Worm (Caenorhabditis elegans) whole organism, L4 larva: ENCODE data around the gene irld-4.
A peak's percentile ranks its signal among the peaks of the same experiment; 100 is the strongest.

Source experiments
- F10B5.3 ChIP-seq: sonication (generic microtip); optimal IDR thresholded peaks from 2 replicates; lab custom pipeline; 2016; ENCODE audit warnings: mild to moderate bottlenecking, missing genetic modification characterization, missing compliant biosample characterization
- R02D3.7 ChIP-seq: fragments of 150-350 bp; sonication (generic microtip); optimal IDR thresholded peaks from 3 replicates; lab custom pipeline; 2014; ENCODE audit warnings: missing biosample characterization, missing genetic modification characterization
- Y105C5A.15 ChIP-seq: fragments of 200-800 bp; sonication (Bioruptor generic); IDR thresholded peaks from 2 replicates; pipeline ENCODE4 v1.3.6; 2022; ENCODE audit warnings: missing genetic modification characterization, missing compliant biosample characterization
- aha-1 ChIP-seq: fragments of 150-350 bp; peaks from one replicate; lab custom pipeline; 2014; ENCODE audit warnings: missing biosample characterization, missing genetic modification characterization
- aly-2 ChIP-seq: sonication (generic microtip); optimal IDR thresholded peaks from 2 replicates; lab custom pipeline; 2018; ENCODE audit warnings: missing biosample characterization, missing genetic modification characterization
- ceh-20 ChIP-seq: fragments of 200-800 bp; sonication (Bioruptor generic); IDR thresholded peaks from 2 replicates; pipeline ENCODE4 v1.3.6; 2022; ENCODE audit warnings: missing genetic modification reagents, missing genetic modification characterization, missing compliant biosample characterization
- ceh-44 ChIP-seq: fragments of 200-800 bp; sonication (Bioruptor generic); IDR thresholded peaks from 2 replicates; pipeline ENCODE4 v1.3.6; 2022; ENCODE audit warnings: missing genetic modification reagents, missing genetic modification characterization, missing compliant biosample characterization
- daf-12 ChIP-seq: fragments of 150-350 bp; optimal IDR thresholded peaks from 2 replicates; lab custom pipeline; 2014; ENCODE audit warnings: missing biosample characterization, missing genetic modification reagents, missing genetic modification characterization
- daf-16 ChIP-seq, 3 experiments: sonication (generic microtip); optimal IDR thresholded peaks; 2 replicates each; lab custom pipeline; 2016 to 2017; ENCODE audit warnings: missing genetic modification characterization in 3 of 3, missing genetic modification reagents in 3 of 3, mild to moderate bottlenecking in 2 of 3, missing compliant biosample characterization in 2 of 3, missing biosample characterization in 1 of 3, moderate library complexity in 1 of 3
- egl-27 ChIP-seq: sonication (generic microtip); optimal IDR thresholded peaks from 3 replicates; lab custom pipeline; 2017; ENCODE audit warnings: missing biosample characterization, missing genetic modification reagents, missing genetic modification characterization
- fkh-10 ChIP-seq: fragments of 150-350 bp; optimal IDR thresholded peaks from 2 replicates; lab custom pipeline; 2014; ENCODE audit warnings: missing biosample characterization, missing genetic modification reagents, missing genetic modification characterization
- hif-1 ChIP-seq, 2 experiments: sonication (generic microtip); optimal IDR thresholded peaks; 2 replicates each; lab custom pipeline; 2016 to 2017; ENCODE audit warnings: missing compliant biosample characterization in 2 of 2, missing genetic modification characterization in 2 of 2, missing genetic modification reagents in 2 of 2, missing genotype in 2 of 2, mild to moderate bottlenecking in 1 of 2
- hlh-30 ChIP-seq: sonication (generic microtip); optimal IDR thresholded peaks from 2 replicates; lab custom pipeline; 2017; ENCODE audit warnings: antibody characterized with exemption, mild to moderate bottlenecking, missing genetic modification characterization, missing compliant biosample characterization; ENCODE audit not compliant: insufficient read depth
- hmg-1.1 ChIP-seq: fragments of 200-800 bp; sonication (Bioruptor generic); IDR thresholded peaks from 2 replicates; pipeline ENCODE4 v1.3.6; 2022; ENCODE audit warnings: missing genetic modification reagents, missing genetic modification characterization, missing compliant biosample characterization
- lim-7 ChIP-seq: fragments of 200-800 bp; sonication (Bioruptor generic); IDR thresholded peaks from 2 replicates; pipeline ENCODE4 v1.3.6; 2022; ENCODE audit warnings: missing genetic modification characterization, missing compliant biosample characterization
- lsy-2 ChIP-seq, 2 experiments: fragments of 150-350 bp in 1 of 2; sonication (generic microtip) in 1 of 2; optimal IDR thresholded peaks; 2 replicates each; lab custom pipeline; 2014 to 2017; ENCODE audit warnings: missing biosample characterization in 2 of 2, missing genetic modification characterization in 2 of 2
- madf-5 ChIP-seq, 2 experiments: fragments of 200-800 bp; sonication (Bioruptor generic); IDR thresholded peaks; 2 replicates each; pipeline ENCODE4 v1.3.6; 2022; ENCODE audit warnings: missing compliant biosample characterization in 2 of 2, missing genetic modification characterization in 2 of 2
- mdl-1 ChIP-seq, 2 experiments: fragments of 150-350 bp in 1 of 2; sonication (generic microtip) in 1 of 2; optimal IDR thresholded peaks; 2 replicates each; lab custom pipeline; 2014 to 2017; ENCODE audit warnings: missing biosample characterization in 2 of 2, missing genetic modification characterization in 2 of 2
- nhr-25 ChIP-seq: sonication (generic microtip); optimal IDR thresholded peaks from 2 replicates; lab custom pipeline; 2017; ENCODE audit warnings: missing genetic modification characterization, mild to moderate bottlenecking, missing compliant biosample characterization, antibody characterized with exemption, moderate library complexity, borderline replicate concordance; ENCODE audit not compliant: insufficient read depth
- nhr-28 ChIP-seq: fragments of 150-350 bp; optimal IDR thresholded peaks from 2 replicates; lab custom pipeline; 2014; ENCODE audit warnings: missing biosample characterization, missing genetic modification characterization
- nhr-41 ChIP-seq: fragments of 200-800 bp; sonication (Bioruptor generic); IDR thresholded peaks from 2 replicates; pipeline ENCODE4 v1.3.6; 2022; ENCODE audit warnings: missing genetic modification reagents, missing genetic modification characterization, missing compliant biosample characterization
- set-16 ChIP-seq: fragments of 200-800 bp; sonication (Bioruptor generic); IDR thresholded peaks from 2 replicates; pipeline ENCODE4 v1.3.6; 2022; ENCODE audit warnings: missing genetic modification reagents, missing genetic modification characterization, missing compliant biosample characterization
- snpc-1.2 ChIP-seq: fragments of 200-800 bp; sonication (Bioruptor generic); IDR thresholded peaks from 2 replicates; pipeline ENCODE4 v1.3.6; 2022; ENCODE audit warnings: missing genetic modification reagents, missing genetic modification characterization, missing compliant biosample characterization
- spr-1 ChIP-seq: sonication (generic microtip); optimal IDR thresholded peaks from 2 replicates; lab custom pipeline; 2016; ENCODE audit warnings: mild to moderate bottlenecking, missing genetic modification characterization, missing compliant biosample characterization
- spr-3 ChIP-seq: fragments of 200-800 bp; sonication (Bioruptor generic); optimal IDR thresholded peaks from 2 replicates; lab custom pipeline; 2018; ENCODE audit warnings: mild to moderate bottlenecking, missing genetic modification characterization, missing compliant biosample characterization
- unc-62 ChIP-seq, 3 experiments: fragments of 150-350 bp in 1 of 3; sonication (generic microtip); optimal IDR thresholded peaks in 2 of 3; peaks in 1 of 3; 1 replicate in 1 of 3; 2 replicates in 2 of 3; lab custom pipeline; 2014 to 2017; ENCODE audit warnings: missing biosample characterization in 3 of 3, missing genetic modification characterization in 3 of 3, missing genetic modification reagents in 3 of 3, missing genotype in 1 of 3
- vab-7 ChIP-seq: fragments of 200-800 bp; sonication (Bioruptor generic); IDR thresholded peaks from 2 replicates; pipeline ENCODE4 v1.3.6; 2022; ENCODE audit warnings: missing genetic modification reagents, missing genetic modification characterization, missing compliant biosample characterization
- zfp-3 ChIP-seq: fragments of 200-800 bp; sonication (Bioruptor generic); conservative IDR thresholded peaks from 2 replicates; pipeline ENCODE4 v1.3.6; 2022; ENCODE audit warnings: missing genetic modification reagents, missing genetic modification characterization, missing compliant biosample characterization
- zip-11 ChIP-seq: fragments of 200-800 bp; sonication (Bioruptor generic); IDR thresholded peaks from 2 replicates; pipeline ENCODE4 v1.3.6; 2022; ENCODE audit warnings: missing genetic modification characterization, missing compliant biosample characterization
- zip-2 ChIP-seq: fragments of 150-350 bp; optimal IDR thresholded peaks from 2 replicates; lab custom pipeline; 2014; ENCODE audit warnings: missing biosample characterization, missing genetic modification characterization
- ztf-11 ChIP-seq: fragments of 150-350 bp; optimal IDR thresholded peaks from 2 replicates; lab custom pipeline; 2014; ENCODE audit warnings: missing biosample characterization, missing genetic modification characterization

irld-4 gene

DNA sequence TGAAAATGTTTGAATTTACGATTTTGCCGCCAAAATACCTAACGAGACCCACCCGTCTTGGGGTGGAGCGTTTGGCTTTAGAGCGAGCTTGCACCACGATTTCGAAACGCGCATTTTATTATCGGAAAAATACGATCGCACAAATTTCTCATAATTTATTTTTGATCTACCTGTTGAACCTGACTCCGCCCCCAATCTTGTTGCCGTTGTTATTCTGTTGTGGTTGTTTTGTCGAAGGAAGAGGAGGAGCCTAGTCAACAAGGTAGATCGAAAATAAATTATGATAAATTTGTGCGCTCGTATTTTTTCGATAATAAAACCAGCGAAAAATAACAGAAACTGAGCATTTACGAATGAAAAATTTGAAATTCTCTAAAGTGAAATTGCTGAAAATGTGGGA is 26.0 kb downstream of the irld-4 start:
- TF ChIP-seq nhr-25 (tag; lab: Kevin White, UChicago) (no peak), aha-1 (tag; lab: Kevin White, UChicago) (peak; percentile 59)

- TF ChIP-seq daf-16 (GFP tag; optimal IDR thresholded peaks at IDR 0.05; lab: Kevin White, UChicago) = no peak
- TF ChIP-seq daf-16 (tag; optimal IDR thresholded peaks at IDR 0.05; lab: Kevin White, UChicago) = no peak
- TF ChIP-seq unc-62 (GFP tag; optimal IDR thresholded peaks at IDR 0.05 in 1 of 2; lab: Kevin White, UChicago) = peak in 1 of 2 experiments; percentile 53
- TF ChIP-seq unc-62 (tag; optimal IDR thresholded peaks at IDR 0.05; lab: Kevin White, UChicago) = no peak
Observed at ce11 chrIV:14661370-14661769, 28.5 kb downstream of the irld-4 start.

DNA sequence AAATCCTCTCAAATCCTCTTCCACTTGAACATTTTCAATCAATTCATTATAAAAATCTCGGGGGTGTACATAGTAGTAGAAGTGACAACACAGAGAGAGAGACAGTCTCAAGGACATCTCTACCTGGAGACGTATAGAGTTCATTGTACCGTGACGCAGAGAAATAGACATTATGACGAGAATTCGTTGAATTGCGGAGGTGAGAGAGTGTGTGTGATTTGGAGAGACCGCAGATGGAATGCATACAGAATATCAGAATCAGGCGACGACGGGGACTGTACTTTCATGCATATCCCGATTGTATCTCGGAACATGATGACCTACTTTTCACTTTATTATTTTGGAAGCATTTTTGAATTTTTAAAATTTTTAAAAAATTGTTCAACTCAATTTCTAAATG is 42.9 kb downstream of the irld-4 start:
- TF ChIP-seq hlh-30 (tag; lab: Kevin White, UChicago) = peak; percentile 67
- no peak for TF ChIP-seq ceh-20 (GFP tag; lab: Robert Waterston, UW)
- no peak for TF ChIP-seq hmg-1.1
- TF ChIP-seq zip-2 (tag; lab: Kevin White, UChicago) = no peak
- TF ChIP-seq lsy-2 (tag; optimal IDR thresholded peaks at IDR 0.05; lab: Kevin White, UChicago) = no peak
- TF ChIP-seq madf-5 (GFP tag; IDR thresholded peaks at IDR 0.05; lab: Robert Waterston, UW) = no peak
- no peak for TF ChIP-seq mdl-1 (tag; optimal IDR thresholded peaks at IDR 0.05; lab: Kevin White, UChicago)
- TF ChIP-seq egl-27 (tag; lab: Kevin White, UChicago) = no peak
- TF ChIP-seq zfp-3 (GFP tag; lab: Robert Waterston, UW) = no peak
- no peak for TF ChIP-seq hif-1 (tag; optimal IDR thresholded peaks at IDR 0.05; lab: Kevin White, UChicago)
- TF ChIP-seq ztf-11 (tag; lab: Kevin White, UChicago) = no peak
- no peak for TF ChIP-seq F10B5.3 (tag; lab: Kevin White, UChicago)
- peak; percentile 48 for TF ChIP-seq nhr-28
- no peak for TF ChIP-seq vab-7
- TF ChIP-seq lim-7 (GFP tag; lab: Robert Waterston, UW) = no peak
- no peak for TF ChIP-seq zip-11
- no peak for TF ChIP-seq nhr-41 (GFP tag; lab: Robert Waterston, UW)
- no peak for TF ChIP-seq aly-2 (tag; lab: Kevin White, UChicago)
- no peak for TF ChIP-seq fkh-10
- no peak for TF ChIP-seq aha-1 (tag; lab: Kevin White, UChicago)
- peak; percentile 42 for TF ChIP-seq nhr-25 (tag; lab: Kevin White, UChicago)
- no peak for TF ChIP-seq daf-12 (tag; lab: Kevin White, UChicago)
- TF ChIP-seq set-16 (GFP tag; lab: Robert Waterston, UW) = no peak
- no peak for TF ChIP-seq R02D3.7
- no peak for TF ChIP-seq ceh-44 (GFP tag; lab: Robert Waterston, UW)

DNA sequence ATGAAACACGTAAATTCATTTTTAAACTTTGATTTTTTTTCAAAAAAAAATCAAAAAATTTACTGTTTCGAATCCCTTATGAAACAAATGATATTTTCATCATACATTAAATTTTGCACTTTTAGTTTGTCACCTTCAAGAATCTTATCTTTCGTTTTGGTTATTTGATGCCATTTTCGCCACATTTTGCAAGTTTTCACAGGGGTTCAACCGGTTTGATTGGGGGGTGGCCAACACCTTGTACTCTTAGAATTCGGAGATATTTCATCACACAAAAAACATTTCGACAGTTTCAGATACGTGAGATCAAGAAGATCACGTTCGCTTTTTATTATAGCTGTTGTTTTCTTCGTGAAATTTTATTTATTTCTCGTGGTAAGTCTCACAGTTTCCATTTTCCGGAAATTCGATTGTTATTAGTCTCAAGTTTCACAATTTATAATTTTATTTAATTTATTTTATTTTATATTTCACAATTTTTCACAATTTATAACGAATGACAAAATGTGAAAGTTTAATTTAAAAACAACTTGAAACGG is 44.3 kb downstream of the irld-4 start, which contains the start of gene Y57G11C.31:
Y57G11C.31 (plus strand) TSS at position 276 of the 539 bp plus-strand sequence.
- TF ChIP-seq spr-3 (GFP tag; lab: Kevin White, UChicago) (no peak), nhr-28 (peak; percentile 26), aha-1 (tag; lab: Kevin White, UChicago) (peak; percentile 61), Y105C5A.15 (GFP tag; lab: Robert Waterston, UW) (no peak)

ce11 chrIV:14679060-14679459 is 46.2 kb downstream of the irld-4 start:
- TF ChIP-seq aha-1 (tag; lab: Kevin White, UChicago) = peak; percentile 65
- 0 out of 2 replicates have a peak, but pooled peaks have one; percentile 19 for TF ChIP-seq snpc-1.2 (GFP tag; lab: Robert Waterston, UW)
- TF ChIP-seq spr-1 = no peak
- TF ChIP-seq unc-62 (GFP tag; optimal IDR thresholded peaks at IDR 0.05 in 1 of 2; lab: Kevin White, UChicago) = peak in 1 of 2 experiments; percentile 21
- TF ChIP-seq unc-62 (tag; optimal IDR thresholded peaks at IDR 0.05; lab: Kevin White, UChicago) = no peak
